Worm (Caenorhabditis elegans): Measurements from ENCODE around the gene daf-41.

Gene daf-41

ce11 chrIII:5310940-5311339, 36.4 kb upstream of the daf-41 start, which contains the start of gene pqe-1:
Gene pqe-1 (plus strand): TSS chrIII:5311240.
- TF ChIP-seq pha-4 (tag; optimal IDR thresholded peaks at IDR 0.05) (no peak), pqm-1 (tag; optimal IDR thresholded peaks at IDR 0.05) (no peak), nhr-237 (tag; optimal IDR thresholded peaks at IDR 0.05) (no peak)

- TF ChIP-seq ceh-9 (tag; optimal IDR thresholded peaks at IDR 0.05), result no peak
- no peak for TF ChIP-seq tbx-2 (tag; optimal IDR thresholded peaks at IDR 0.05)
- no peak for TF ChIP-seq nhr-12 (tag; optimal IDR thresholded peaks at IDR 0.05)
- TF ChIP-seq nhr-43 (tag; optimal IDR thresholded peaks at IDR 0.05; ENCODE audit: poor library complexity, severe bottlenecking), result no peak
- no peak for TF ChIP-seq pqm-1 (tag; optimal IDR thresholded peaks at IDR 0.05)
- no peak for TF ChIP-seq elt-3 (tag; optimal IDR thresholded peaks at IDR 0.05)
- no peak for TF ChIP-seq fkh-2 (tag; optimal IDR thresholded peaks at IDR 0.05)
Measured at ce11 chrIII:5310403-5310802, 35.8 kb upstream of the daf-41 start.

DNA sequence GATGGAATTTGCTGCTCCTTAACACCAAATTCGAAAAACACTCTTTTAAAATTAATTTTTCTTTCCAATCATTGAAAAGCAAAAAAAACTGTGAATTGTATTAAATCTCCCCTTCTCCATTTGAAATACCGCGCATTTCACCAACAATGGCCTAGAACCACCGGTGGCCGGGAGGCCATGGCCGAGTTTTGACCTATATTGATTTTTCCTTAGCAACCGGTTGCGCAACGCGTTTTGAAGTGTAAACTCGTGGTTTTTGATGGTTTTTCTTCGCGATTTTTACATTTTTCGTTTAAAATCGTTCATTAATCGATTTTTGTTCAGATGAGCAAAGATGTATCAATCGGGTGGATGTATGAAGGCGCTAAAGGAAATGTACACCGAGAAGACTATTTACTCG, 33.7 kb upstream of the daf-41 start, which contains the start of gene mog-3:
TSS of gene mog-3 (plus strand) at position 319 of the 400 bp plus-strand sequence.
- TF ChIP-seq hmg-11 (tag; optimal IDR thresholded peaks at IDR 0.05) (peak; percentile 58), tbx-2 (tag; optimal IDR thresholded peaks at IDR 0.05) (no peak), ceh-82 (tag; optimal IDR thresholded peaks at IDR 0.05) (no peak), fos-1 (tag; optimal IDR thresholded peaks at IDR 0.05) (no peak), pha-4 (tag; optimal IDR thresholded peaks at IDR 0.05) (peak; percentile 68), lin-15B (tag; optimal IDR thresholded peaks at IDR 0.05) (peak; percentile 63), nhr-67 (tag; optimal IDR thresholded peaks at IDR 0.05) (no peak), ztf-11 (tag; optimal IDR thresholded peaks at IDR 0.05) (no peak), ZK546.5 (tag; optimal IDR thresholded peaks at IDR 0.05) (no peak), elt-2 (tag; optimal IDR thresholded peaks at IDR 0.05) (peak; percentile 2), nhr-25 (tag; optimal IDR thresholded peaks at IDR 0.05) (peak; percentile 59), nhr-43 (tag; optimal IDR thresholded peaks at IDR 0.05; ENCODE audit: poor library complexity, severe bottlenecking) (peak; percentile 75), ceh-28 (tag; optimal IDR thresholded peaks at IDR 0.05) (peak; percentile 87), snpc-4 (tag; optimal IDR thresholded peaks at IDR 0.05) (peak; percentile 21), nfya-1 (tag; optimal IDR thresholded peaks at IDR 0.05; ENCODE audit: insufficient read depth) (peak; percentile 80), nhr-23 (tag; optimal IDR thresholded peaks at IDR 0.05) (peak; percentile 64), daf-12 (tag; optimal IDR thresholded peaks at IDR 0.05) (no peak), skn-1 (tag; optimal IDR thresholded peaks at IDR 0.05) (no peak), lin-39 (tag; optimal IDR thresholded peaks at IDR 0.05) (peak; percentile 40)

- TF ChIP-seq nhr-28 (tag; optimal IDR thresholded peaks at IDR 0.05), result no peak
- TF ChIP-seq lin-15B (tag; optimal IDR thresholded peaks at IDR 0.05), result peak; percentile 31
- peak; percentile 27 for TF ChIP-seq elt-2 (tag; optimal IDR thresholded peaks at IDR 0.05)
- peak; percentile 21 for TF ChIP-seq egl-27 (tag; optimal IDR thresholded peaks at IDR 0.05)
- TF ChIP-seq nhr-43 (tag; optimal IDR thresholded peaks at IDR 0.05; ENCODE audit: poor library complexity, severe bottlenecking), result peak; percentile 81
- TF ChIP-seq hmg-11 (tag; optimal IDR thresholded peaks at IDR 0.05), result peak; percentile 87
- peak; percentile 32 for TF ChIP-seq nhr-25 (tag; optimal IDR thresholded peaks at IDR 0.05)
- TF ChIP-seq R02D3.7 (tag; optimal IDR thresholded peaks at IDR 0.05), result peak; percentile 20
- peak; percentile 60 for TF ChIP-seq tbx-2 (tag; optimal IDR thresholded peaks at IDR 0.05)
- no peak for TF ChIP-seq nhr-67 (tag; optimal IDR thresholded peaks at IDR 0.05)
- no peak for TF ChIP-seq aly-2 (tag; optimal IDR thresholded peaks at IDR 0.05)
- TF ChIP-seq nfya-1 (tag; optimal IDR thresholded peaks at IDR 0.05; ENCODE audit: insufficient read depth), result peak; percentile 40
- TF ChIP-seq lsy-12 (tag; optimal IDR thresholded peaks at IDR 0.05), result peak; percentile 63
- TF ChIP-seq ztf-4 (tag; optimal IDR thresholded peaks at IDR 0.05), result peak; percentile 15
- no peak for TF ChIP-seq eor-1 (tag; optimal IDR thresholded peaks at IDR 0.05)
- TF ChIP-seq pha-4 (tag; optimal IDR thresholded peaks at IDR 0.05), result peak; percentile 88
- peak; percentile 11 for TF ChIP-seq ceh-82 (tag; optimal IDR thresholded peaks at IDR 0.05)
- peak; percentile 23 for TF ChIP-seq skn-1 (tag; optimal IDR thresholded peaks at IDR 0.05)
- peak; percentile 23 for TF ChIP-seq nhr-23 (tag; optimal IDR thresholded peaks at IDR 0.05)
- TF ChIP-seq jun-1 (tag; optimal IDR thresholded peaks at IDR 0.05), result no peak
Measured at ce11 chrIII:5305725-5306124, 31.2 kb upstream of the daf-41 start.

- TF ChIP-seq pha-4 (tag; optimal IDR thresholded peaks at IDR 0.05), result no peak
- no peak for TF ChIP-seq egl-27 (tag; optimal IDR thresholded peaks at IDR 0.05)
- no peak for TF ChIP-seq nhr-11 (tag; optimal IDR thresholded peaks at IDR 0.05)
- no peak for TF ChIP-seq elt-1 (tag; optimal IDR thresholded peaks at IDR 0.05)
- TF ChIP-seq elt-2 (tag; optimal IDR thresholded peaks at IDR 0.05), result no peak
Measured at ce11 chrIII:5304044-5304443, 29.5 kb upstream of the daf-41 start.

Data from whole organism, L3 larva.